Worm (Caenorhabditis elegans): ENCODE measurements around the gene F55G11.10.

The F55G11.10 gene

DNA sequence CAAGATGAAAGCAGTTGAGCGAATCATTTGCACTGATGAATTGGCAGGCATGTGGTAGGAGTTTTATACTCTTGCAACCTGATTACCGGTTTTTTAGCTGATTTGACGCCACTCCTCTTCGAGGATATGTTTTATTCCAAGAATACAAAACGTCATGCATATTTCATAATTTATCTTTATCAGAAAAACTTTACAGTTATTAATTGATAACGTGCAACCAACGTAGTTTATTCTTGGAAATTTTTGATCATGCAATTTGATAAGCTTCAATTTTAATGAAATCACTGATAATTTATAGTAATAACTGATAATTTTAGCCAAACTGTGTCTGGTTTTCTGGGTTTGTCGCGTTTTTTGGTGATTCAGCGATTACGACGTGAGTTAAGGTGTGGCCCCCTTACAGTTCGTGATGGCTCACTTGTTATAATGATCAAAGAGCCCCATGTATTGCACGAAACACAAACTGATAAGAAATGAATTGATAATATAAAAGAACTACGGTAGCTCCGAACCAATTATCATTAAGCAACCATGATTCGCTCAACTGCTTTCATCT lies 12.3 kb upstream of the F55G11.10 start, which contains the start of the genes cld-1 and dod-21:
TSS of gene cld-1 (minus strand) at position 51 of the 556 bp plus-strand sequence.
TSS of gene dod-21 (plus strand) at position 518 of the 556 bp plus-strand sequence.
- no peak for TF ChIP-seq unc-62 (GFP tag; optimal IDR thresholded peaks at IDR 0.05)

DNA sequence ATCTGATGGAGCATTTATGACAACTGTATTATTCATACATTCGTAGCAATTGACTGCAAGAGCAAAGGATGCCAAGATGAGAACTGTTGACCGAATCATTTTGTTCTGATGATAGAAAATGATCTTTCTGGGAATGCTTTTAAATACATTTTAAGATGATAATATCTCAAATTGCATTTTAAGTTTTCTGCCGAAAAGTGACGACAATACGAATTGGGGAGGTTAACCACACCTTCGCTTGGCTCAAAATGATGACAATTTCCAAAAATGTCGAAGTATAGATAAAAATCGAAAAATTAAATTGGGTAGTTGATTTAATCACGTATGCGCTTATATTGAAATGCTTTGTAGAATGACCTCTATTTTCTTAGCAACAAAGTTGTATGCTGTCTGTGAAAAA lies 7.3 kb upstream of the F55G11.10 start, which contains the start of gene dod-24:
TSS of gene dod-24 (minus strand) at position 101 of the 400 bp plus-strand sequence.
- no peak for TF ChIP-seq unc-62 (GFP tag; optimal IDR thresholded peaks at IDR 0.05)

DNA sequence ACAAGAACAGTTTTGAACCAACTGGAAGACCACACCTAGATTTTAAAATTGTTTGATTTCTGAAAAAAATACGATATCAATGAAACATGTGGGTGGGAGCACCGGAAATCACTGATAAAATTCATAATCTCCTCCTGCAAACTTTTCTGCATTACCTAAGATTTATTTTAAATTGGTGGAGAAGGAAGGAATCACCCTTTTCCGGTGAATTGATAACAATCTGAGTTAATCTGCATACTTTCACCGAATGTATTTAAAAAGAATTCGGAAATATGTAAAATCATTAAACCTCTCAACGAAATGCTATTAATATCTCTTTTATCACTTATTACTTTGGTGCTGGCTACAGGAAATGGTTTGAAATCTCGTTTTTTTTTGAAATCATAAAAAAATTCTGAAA lies 5.9 kb upstream of the F55G11.10 start, which contains the start of gene dct-19:
TSS of gene dct-19 (plus strand) at position 301 of the 400 bp plus-strand sequence.
- TF ChIP-seq unc-62 (GFP tag; optimal IDR thresholded peaks at IDR 0.05), result no peak

DNA sequence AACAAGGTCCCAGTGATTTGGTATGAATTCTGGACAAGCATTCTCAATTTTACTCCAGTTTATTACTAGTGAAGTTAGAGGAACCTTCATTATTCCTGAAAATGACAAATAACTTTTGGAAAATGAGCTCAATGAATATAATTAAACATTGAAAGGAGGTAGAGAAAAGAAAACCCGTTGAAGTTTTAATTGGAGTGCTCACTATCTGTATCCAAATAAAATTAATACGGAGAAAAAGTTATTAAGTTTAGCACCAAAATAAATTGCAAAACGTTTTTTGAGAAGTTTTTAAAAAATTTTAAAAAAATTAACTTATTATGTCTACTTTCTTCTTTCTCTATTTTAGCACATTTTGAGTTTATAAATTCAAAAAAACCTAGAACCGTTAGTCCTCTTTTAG lies 2.1 kb upstream of the F55G11.10 start, which contains the start of gene F55G11.1:
TSS of gene F55G11.1 (minus strand) at position 101 of the 400 bp plus-strand sequence.
- no peak for TF ChIP-seq unc-62 (GFP tag; optimal IDR thresholded peaks at IDR 0.05)

DNA sequence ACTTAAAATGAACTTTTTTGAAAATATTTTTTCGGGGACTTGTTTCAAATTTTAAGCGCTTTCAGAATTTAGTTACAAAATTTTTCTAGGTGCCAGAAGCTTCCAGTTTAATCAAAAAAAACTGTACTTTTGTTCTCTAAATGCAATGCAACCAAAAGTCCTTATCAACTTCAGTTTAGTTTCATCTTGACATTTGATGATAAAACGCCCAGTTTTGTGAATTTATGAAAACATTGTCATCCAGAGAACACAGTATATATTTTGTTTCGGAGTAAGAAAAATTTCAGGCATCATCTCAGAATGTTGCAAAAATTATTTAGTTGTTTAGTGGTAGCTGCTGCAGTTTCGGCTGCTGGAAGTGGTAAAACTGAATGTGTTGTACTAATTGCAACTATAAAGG lies 9.2 kb downstream of the F55G11.10 start, which contains the start of gene F55G11.6:
TSS of gene F55G11.6 (plus strand) at position 301 of the 400 bp plus-strand sequence.
- TF ChIP-seq unc-62 (GFP tag; optimal IDR thresholded peaks at IDR 0.05), result no peak

DNA sequence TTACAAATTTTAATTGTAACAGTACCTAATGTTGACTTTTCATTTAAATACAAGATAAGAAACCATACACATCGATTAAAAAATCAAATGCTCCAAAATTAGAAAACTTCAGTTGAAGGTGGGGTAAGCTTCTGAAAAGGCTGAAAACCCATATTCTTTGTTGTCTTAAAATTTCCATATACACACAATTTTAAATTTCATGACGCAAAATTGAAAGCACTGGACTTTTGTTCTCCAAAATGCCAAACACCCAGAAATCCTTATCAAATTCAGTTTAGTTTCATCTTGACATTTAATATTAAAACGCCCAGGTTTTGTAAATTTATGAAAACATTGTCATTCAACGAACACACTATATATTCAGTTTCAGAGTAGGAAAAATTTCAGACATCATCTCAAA lies 11.6 kb downstream of the F55G11.10 start, which contains the start of gene F55G11.7:
TSS of gene F55G11.7 (plus strand) at position 301 of the 400 bp plus-strand sequence.
- TF ChIP-seq unc-62 (GFP tag; optimal IDR thresholded peaks at IDR 0.05), result no peak

DNA sequence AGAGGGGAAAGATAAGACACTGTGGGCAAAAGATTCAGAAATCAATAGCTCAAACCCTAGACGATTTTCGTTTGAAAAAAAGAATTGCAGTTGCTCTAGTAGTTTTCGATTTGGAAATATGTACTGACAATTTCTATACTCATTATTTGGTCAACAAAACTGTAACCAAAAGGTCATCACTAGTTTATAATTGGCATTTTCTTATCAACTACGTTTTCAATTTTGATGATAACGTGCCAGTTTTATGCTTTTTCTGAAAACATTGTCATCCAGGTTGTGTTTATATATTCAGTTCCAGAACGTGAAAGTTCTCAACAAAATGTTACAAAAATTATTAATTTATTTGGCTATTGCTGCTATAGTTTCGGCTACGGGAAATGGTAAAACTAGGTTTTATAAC lies 14.0 kb downstream of the F55G11.10 start, which contains the start of gene F55G11.8:
TSS of gene F55G11.8 (plus strand) at position 245 of the 400 bp plus-strand sequence.
- TF ChIP-seq unc-62 (GFP tag; optimal IDR thresholded peaks at IDR 0.05), result no peak

DNA sequence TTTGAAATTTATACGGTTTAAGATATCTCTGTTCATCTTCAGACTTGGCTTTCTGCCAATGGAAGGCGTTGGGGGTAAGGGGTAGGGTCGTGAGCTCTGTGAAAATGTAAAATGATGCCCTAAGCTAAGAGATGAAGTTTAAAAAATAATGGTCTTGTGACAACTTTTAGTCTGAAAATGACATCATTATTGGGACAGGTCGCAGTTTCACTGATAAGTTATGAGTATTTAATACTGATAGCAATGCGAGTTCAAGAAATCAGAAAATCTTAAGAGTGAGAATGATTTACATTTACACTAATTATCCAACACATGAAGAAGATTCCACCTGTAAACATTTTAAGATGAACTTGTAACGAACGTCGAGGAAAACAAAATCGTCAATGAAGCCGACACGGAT lies 16.1 kb downstream of the F55G11.10 start:
- TF ChIP-seq unc-62 (GFP tag; optimal IDR thresholded peaks at IDR 0.05), result no peak

DNA sequence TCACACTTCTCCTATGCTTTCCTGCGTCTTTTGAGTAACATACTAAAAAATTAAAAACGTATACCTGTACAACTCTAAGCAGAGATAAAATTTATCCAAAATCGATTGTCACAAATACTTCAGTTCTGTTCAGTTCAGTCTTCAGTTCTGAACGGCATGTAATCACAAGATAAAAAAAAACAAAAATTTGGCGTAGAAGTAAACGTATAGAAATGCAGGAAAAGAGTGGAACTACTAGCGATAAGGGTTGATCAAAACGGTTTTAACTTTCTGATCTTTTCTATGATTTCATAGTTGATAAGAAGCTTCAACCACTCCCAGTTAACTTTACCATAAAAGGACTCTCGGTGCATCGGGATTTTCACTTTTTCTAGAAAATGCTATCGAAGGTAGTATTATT lies 16.5 kb downstream of the F55G11.10 start, which contains the start of gene dod-22:
TSS of gene dod-22 (plus strand) at position 301 of the 400 bp plus-strand sequence.
- no peak for TF ChIP-seq unc-62 (GFP tag; optimal IDR thresholded peaks at IDR 0.05)

DNA sequence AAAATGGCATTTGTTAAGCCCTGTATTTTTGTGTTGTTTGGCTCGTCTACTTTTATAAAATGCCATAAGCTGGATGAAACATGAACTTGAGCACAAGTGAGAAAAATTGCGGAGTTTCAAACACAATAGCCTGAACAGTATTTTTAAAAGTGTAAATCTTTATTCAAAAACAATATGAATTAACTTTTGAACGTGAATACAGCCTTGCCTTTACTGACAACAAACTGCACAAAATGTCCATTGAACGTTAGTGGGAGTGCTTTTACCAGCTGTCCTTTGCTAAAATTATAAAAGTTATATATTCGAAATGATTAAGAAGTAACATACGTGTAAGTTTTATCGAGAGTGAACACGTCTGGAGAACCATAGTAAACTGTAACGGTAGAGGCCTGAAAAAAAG lies 18.7 kb downstream of the F55G11.10 start:
- TF ChIP-seq unc-62 (GFP tag; optimal IDR thresholded peaks at IDR 0.05), result no peak

DNA sequence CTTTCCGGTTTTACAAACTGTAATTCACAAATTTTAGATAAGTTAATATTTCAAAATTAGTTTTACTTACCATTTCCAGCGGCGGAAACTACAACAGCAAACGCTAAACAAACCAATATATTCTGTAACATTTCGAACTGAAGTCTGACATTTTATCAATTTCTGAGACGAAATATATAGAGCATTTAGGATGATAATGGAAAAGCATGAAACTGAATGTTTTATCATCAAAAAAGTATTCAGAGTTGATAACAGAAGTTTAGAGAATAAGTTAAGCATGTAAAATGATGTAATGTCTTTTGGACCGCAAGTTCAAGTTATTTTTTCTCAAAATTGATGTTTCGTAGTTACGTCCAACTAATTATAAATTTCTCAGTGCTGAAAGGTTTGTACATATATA lies 20.6 kb downstream of the F55G11.10 start, which contains the start of gene F55G11.2:
TSS of gene F55G11.2 (minus strand) at position 149 of the 400 bp plus-strand sequence.
- no peak for TF ChIP-seq unc-62 (GFP tag; optimal IDR thresholded peaks at IDR 0.05)

DNA sequence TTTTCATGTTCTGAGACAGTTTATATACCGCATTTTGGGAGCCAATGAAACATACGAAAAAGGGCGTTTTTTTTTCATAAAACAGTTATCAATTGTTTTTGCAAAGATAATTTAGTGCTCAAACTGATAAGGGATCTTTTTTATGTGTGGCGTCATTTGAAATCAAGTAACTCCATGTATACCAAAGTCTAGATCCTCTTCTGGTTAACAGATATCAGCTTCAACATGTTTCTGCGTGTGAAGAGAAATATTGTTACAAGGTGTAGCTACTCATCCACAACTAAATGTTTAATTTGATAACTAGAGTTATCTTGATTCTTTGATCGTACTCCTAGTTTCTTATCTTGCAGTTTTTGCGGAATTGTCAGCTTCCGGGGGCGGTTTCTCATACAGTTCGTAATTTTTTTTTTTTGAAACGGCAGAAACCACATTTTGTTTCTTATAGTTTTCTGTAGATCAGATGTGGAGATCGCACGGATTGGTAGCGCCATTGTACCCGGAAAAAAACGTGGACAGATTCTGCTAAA lies 23.5 kb downstream of the F55G11.10 start:
- TF ChIP-seq unc-62 (GFP tag; optimal IDR thresholded peaks at IDR 0.05), result no peak

DNA sequence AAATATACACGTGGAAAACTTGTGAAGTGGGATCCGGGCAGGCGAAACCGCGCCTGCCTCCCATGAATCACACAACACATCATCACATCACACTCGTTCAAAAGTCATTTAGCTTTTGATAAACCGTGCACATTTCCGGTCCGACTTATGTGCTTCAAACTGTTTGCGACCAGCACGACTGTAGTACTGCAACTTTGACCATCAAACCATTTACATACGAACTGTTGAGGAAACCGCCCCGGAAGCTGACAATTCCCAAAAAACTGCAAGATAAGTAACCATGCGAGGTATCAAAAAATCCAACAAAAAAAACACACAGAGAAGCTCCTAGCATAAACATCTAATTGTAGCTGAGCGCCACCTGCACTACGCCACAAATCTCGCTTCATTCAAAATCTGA lies 24.2 kb downstream of the F55G11.10 start:
- TF ChIP-seq unc-62 (GFP tag; optimal IDR thresholded peaks at IDR 0.05), result no peak

DNA sequence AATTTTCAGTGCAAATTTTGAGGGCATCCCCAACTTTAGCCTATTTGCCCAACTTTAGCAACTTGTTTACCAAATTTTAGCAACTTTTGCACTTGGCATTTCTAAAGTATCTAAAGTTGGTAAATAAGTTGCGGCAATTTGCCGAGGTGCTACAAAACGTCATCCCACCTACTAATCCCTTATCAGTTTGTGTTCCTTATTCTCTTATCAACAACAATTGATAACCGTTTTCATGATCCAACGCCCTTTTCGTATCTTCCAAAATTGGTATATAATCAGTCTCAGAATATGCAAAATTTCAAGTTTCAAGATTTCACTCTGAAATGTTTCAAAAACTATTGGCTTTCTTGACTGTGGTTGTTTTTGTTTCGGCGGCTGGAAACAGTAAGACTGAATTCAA lies 24.8 kb downstream of the F55G11.10 start, which contains the start of gene F55G11.4:
TSS of gene F55G11.4 (plus strand) at position 289 of the 400 bp plus-strand sequence.
- TF ChIP-seq unc-62 (GFP tag; optimal IDR thresholded peaks at IDR 0.05), result no peak

DNA sequence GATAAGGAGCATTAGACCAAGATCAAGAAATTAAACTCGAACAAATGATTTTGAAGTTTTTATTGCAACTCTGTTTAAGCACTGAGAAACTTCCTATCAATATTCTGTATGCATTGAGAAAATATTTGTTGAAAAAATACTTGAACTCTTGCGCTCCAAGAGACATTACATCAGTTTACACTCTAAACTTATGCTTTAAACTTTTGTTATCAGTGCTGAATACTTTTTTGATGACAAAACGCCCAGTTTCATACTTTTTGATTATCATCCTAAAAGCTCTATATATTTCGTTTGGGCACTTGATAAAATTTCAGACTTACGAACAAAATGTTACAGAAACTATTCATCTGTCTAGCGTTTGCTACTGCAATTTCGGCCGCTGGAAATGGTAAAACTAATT lies 27.4 kb downstream of the F55G11.10 start, which contains the start of gene dod-17:
TSS of gene dod-17 (plus strand) at position 323 of the 400 bp plus-strand sequence.
- no peak for TF ChIP-seq unc-62 (GFP tag; optimal IDR thresholded peaks at IDR 0.05)

DNA sequence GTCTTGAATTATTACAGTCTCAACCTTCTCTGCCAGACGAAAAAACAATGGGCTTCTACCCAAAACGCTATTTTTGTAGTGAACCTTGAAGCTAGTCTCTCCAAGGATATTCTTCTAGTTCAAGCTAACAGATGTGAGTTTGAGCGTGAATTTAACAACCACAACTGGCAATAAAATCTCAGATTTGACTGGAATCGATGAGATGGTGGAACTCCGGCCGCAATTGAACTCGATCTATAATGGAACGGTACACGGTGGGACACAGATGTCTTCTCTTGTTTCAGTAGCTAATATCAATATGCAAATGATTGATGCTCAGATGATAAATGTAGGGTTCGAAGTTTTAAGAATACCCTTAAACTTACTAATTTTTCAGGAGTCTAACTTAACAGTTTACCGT lies 29.1 kb downstream of the F55G11.10 start:
- TF ChIP-seq unc-62 (GFP tag; optimal IDR thresholded peaks at IDR 0.05), result no peak
